Fruit fly (Drosophila melanogaster) whole organism, embryonic: ENCODE measurements around the gene dachs.

Experiments
- CG11247 ChIP-seq: fragments of 200-800 bp; sonication (Bioruptor generic); IDR thresholded peaks from 2 replicates; pipeline ENCODE4 v1.3.6; 2022; ENCODE audit warnings: missing biosample characterization, missing genetic modification characterization
- CG11456 ChIP-seq: fragments of 200-800 bp; sonication (Bioruptor generic); IDR thresholded peaks from 3 replicates; pipeline ENCODE4 v1.3.6; 2022; ENCODE audit warnings: missing biosample characterization, missing genetic modification characterization
- CG11560 ChIP-seq: fragments of 200-800 bp; sonication (Bioruptor generic); IDR thresholded peaks from 3 replicates; pipeline ENCODE4 v1.3.6; 2022; ENCODE audit warnings: missing biosample characterization, missing genetic modification characterization
- CG12391 ChIP-seq: fragments of 200-800 bp; sonication (Bioruptor generic); optimal IDR thresholded peaks from 3 replicates; lab custom pipeline; 2018; ENCODE audit warnings: missing biosample characterization, mild to moderate bottlenecking, missing genetic modification characterization, moderate library complexity
- CG13424 ChIP-seq: fragments of 200-800 bp; sonication (Bioruptor generic); optimal IDR thresholded peaks from 2 replicates; lab custom pipeline; 2019; ENCODE audit warnings: missing biosample characterization, mild to moderate bottlenecking, missing genetic modification characterization, moderate library complexity
- CG14710 ChIP-seq: fragments of 200-800 bp; sonication (Bioruptor generic); optimal IDR thresholded peaks from 3 replicates; lab custom pipeline; 2019; ENCODE audit warnings: missing biosample characterization, mild to moderate bottlenecking, missing genetic modification characterization, moderate library complexity
- CG15514 ChIP-seq: fragments of 200-800 bp; sonication (Bioruptor generic); optimal IDR thresholded peaks from 3 replicates; lab custom pipeline; 2017; ENCODE audit warnings: missing biosample characterization, missing genetic modification characterization, mild to moderate bottlenecking, moderate library complexity, missing genetic modification reagents
- CG16815 ChIP-seq: fragments of 200-800 bp; sonication (Bioruptor generic); optimal IDR thresholded peaks from 3 replicates; lab custom pipeline; 2017; ENCODE audit warnings: missing biosample characterization, mild to moderate bottlenecking, missing genetic modification characterization
- CG17568 ChIP-seq: fragments of 200-800 bp; sonication (Bioruptor generic); optimal IDR thresholded peaks from 2 replicates; lab custom pipeline; 2018; ENCODE audit warnings: missing biosample characterization, mild to moderate bottlenecking, missing genetic modification characterization, moderate library complexity
- CG18619 ChIP-seq: fragments of 200-800 bp; sonication (Bioruptor generic); optimal IDR thresholded peaks from 3 replicates; lab custom pipeline; 2017; ENCODE audit warnings: missing biosample characterization, mild to moderate bottlenecking, missing genetic modification characterization
- CG2129 ChIP-seq: fragments of 200-800 bp; sonication (Bioruptor generic); IDR thresholded peaks from 2 replicates; pipeline ENCODE4 v1.3.6; 2022; ENCODE audit warnings: missing biosample characterization, missing genetic modification characterization; ENCODE audit not compliant: partially characterized antibody
- CG3407 ChIP-seq: fragments of 200-800 bp; sonication (Bioruptor generic); optimal IDR thresholded peaks from 2 replicates; lab custom pipeline; 2018; ENCODE audit warnings: missing biosample characterization, mild to moderate bottlenecking, missing genetic modification characterization
- CG3726 ChIP-seq: fragments of 200-800 bp; sonication (Bioruptor generic); IDR thresholded peaks from 3 replicates; pipeline ENCODE4, ENCODE4 v1.3.6; 2022; ENCODE audit warnings: missing biosample characterization, missing genetic modification characterization
- CG4328 ChIP-seq: fragments of 200-800 bp; sonication (Bioruptor generic); optimal IDR thresholded peaks from 3 replicates; lab custom pipeline; 2017; ENCODE audit warnings: missing biosample characterization, missing genetic modification reagents, missing genetic modification characterization
- CG6272 ChIP-seq: fragments of 200-800 bp; sonication (Bioruptor generic); IDR thresholded peaks from 2 replicates; pipeline ENCODE4 v1.3.6; 2022; ENCODE audit warnings: missing biosample characterization, missing genetic modification characterization
- CG7839 ChIP-seq: fragments of 200-800 bp; sonication (Bioruptor generic); optimal IDR thresholded peaks from 3 replicates; lab custom pipeline; 2018; ENCODE audit warnings: missing biosample characterization, mild to moderate bottlenecking, missing genetic modification characterization, moderate library complexity
- CG8089 ChIP-seq: fragments of 200-800 bp; sonication (Bioruptor generic); optimal IDR thresholded peaks from 3 replicates; lab custom pipeline; 2016; ENCODE audit warnings: missing biosample characterization, missing genetic modification characterization
- CrebB ChIP-seq: fragments of 200-800 bp; sonication (Bioruptor generic); optimal IDR thresholded peaks from 3 replicates; lab custom pipeline; 2018; ENCODE audit warnings: missing biosample characterization, mild to moderate bottlenecking, missing genetic modification characterization
- Dip3 ChIP-seq: fragments of 200-800 bp; sonication (Bioruptor generic); optimal IDR thresholded peaks from 3 replicates; lab custom pipeline; 2016; ENCODE audit warnings: missing biosample characterization, missing genetic modification characterization
- Drgx ChIP-seq: fragments of 200-800 bp; sonication (Bioruptor generic); IDR thresholded peaks from 2 replicates; pipeline ENCODE4 v1.3.6; 2022; ENCODE audit warnings: missing biosample characterization, missing genetic modification characterization
- Gsc ChIP-seq: fragments of 200-800 bp; sonication (Bioruptor generic); IDR thresholded peaks from 2 replicates; pipeline ENCODE4 v1.3.6; 2022; ENCODE audit warnings: missing biosample characterization, missing genetic modification characterization
- HLH54F ChIP-seq: fragments of 200-800 bp; sonication (Bioruptor generic); optimal IDR thresholded peaks from 3 replicates; lab custom pipeline; 2016; ENCODE audit warnings: missing biosample characterization, missing genetic modification characterization
- HLHmδ ChIP-seq: fragments of 200-800 bp; sonication (Bioruptor generic); optimal IDR thresholded peaks from 2 replicates; lab custom pipeline; 2018; ENCODE audit warnings: missing biosample characterization, mild to moderate bottlenecking, missing genetic modification characterization, moderate library complexity
- HmgD ChIP-seq: fragments of 200-800 bp; sonication (Bioruptor generic); optimal IDR thresholded peaks from 3 replicates; lab custom pipeline; 2016; ENCODE audit warnings: missing biosample characterization, missing genetic modification characterization
- Mad ChIP-seq: fragments of 200-800 bp; sonication (Bioruptor generic); optimal IDR thresholded peaks from 2 replicates; lab custom pipeline; 2016; ENCODE audit warnings: missing biosample characterization, missing genetic modification characterization
- Mrtf ChIP-seq: fragments of 200-800 bp; sonication (Bioruptor generic); IDR thresholded peaks from 3 replicates; pipeline ENCODE4 v1.3.6; 2022; ENCODE audit warnings: missing biosample characterization, missing genetic modification characterization
- Myb ChIP-seq: fragments of 200-800 bp; sonication (Bioruptor generic); optimal IDR thresholded peaks from 2 replicates; lab custom pipeline; 2016; ENCODE audit warnings: missing biosample characterization, missing genetic modification characterization
- NC2β ChIP-seq: fragments of 200-800 bp; sonication (Bioruptor generic); optimal IDR thresholded peaks from 2 replicates; lab custom pipeline; 2016; ENCODE audit warnings: missing biosample characterization, missing genetic modification characterization
- Poxn ChIP-seq: fragments of 200-800 bp; sonication (Bioruptor generic); IDR thresholded peaks from 2 replicates; pipeline ENCODE4 v1.3.6; 2022; ENCODE audit warnings: missing biosample characterization, missing genetic modification characterization
- Rfx ChIP-seq: fragments of 200-800 bp; sonication (Bioruptor generic); IDR thresholded peaks from 2 replicates; pipeline ENCODE4 v1.3.6; 2022; ENCODE audit warnings: missing biosample characterization, missing genetic modification characterization
- ara ChIP-seq: fragments of 200-800 bp; sonication (Bioruptor generic); IDR thresholded peaks from 2 replicates; pipeline ENCODE4 v1.3.6; 2022; ENCODE audit warnings: missing biosample characterization, missing genetic modification characterization
- ash1 ChIP-seq: fragments of 200-800 bp; sonication (Bioruptor generic); optimal IDR thresholded peaks from 2 replicates; lab custom pipeline; 2018; ENCODE audit warnings: missing biosample characterization, mild to moderate bottlenecking, missing genetic modification characterization
- ato ChIP-seq: fragments of 200-800 bp; sonication (Bioruptor generic); IDR thresholded peaks from 2 replicates; pipeline ENCODE4 v1.3.6; 2022; ENCODE audit warnings: missing biosample characterization, missing genetic modification characterization; ENCODE audit not compliant: partially characterized antibody
- cg ChIP-seq: fragments of 200-800 bp; sonication (Bioruptor generic); optimal IDR thresholded peaks from 3 replicates; lab custom pipeline; 2019; ENCODE audit warnings: missing biosample characterization, mild to moderate bottlenecking, missing genetic modification characterization, moderate library complexity
- ci ChIP-seq: fragments of 200-800 bp; sonication (Bioruptor generic); IDR thresholded peaks from 3 replicates; pipeline ENCODE4 v1.3.6; 2022; ENCODE audit warnings: missing biosample characterization, missing genetic modification characterization
- croc ChIP-seq: fragments of 200-800 bp; sonication (Bioruptor generic); conservative IDR thresholded peaks from 3 replicates; pipeline ENCODE4 v1.3.6; 2022; ENCODE audit warnings: missing biosample characterization, missing genetic modification characterization
- crp ChIP-seq, 2 experiments: fragments of 200-800 bp; sonication (Bioruptor generic); optimal IDR thresholded peaks; 2 replicates in 1 of 2; 3 replicates in 1 of 2; lab custom pipeline; 2017; ENCODE audit warnings: missing biosample characterization in 2 of 2, missing genetic modification characterization in 2 of 2, mild to moderate bottlenecking in 1 of 2, moderate library complexity in 1 of 2
- dmrt11E ChIP-seq: fragments of 200-800 bp; sonication (Bioruptor generic); optimal IDR thresholded peaks from 3 replicates; lab custom pipeline; 2018; ENCODE audit warnings: missing biosample characterization, mild to moderate bottlenecking, missing genetic modification characterization, moderate library complexity
- eve ChIP-seq, 2 experiments: fragments of >200 bp; optimal IDR thresholded peaks; 2 replicates each; lab custom pipeline; 2017; ENCODE audit warnings: missing biosample characterization in 2 of 2, missing genetic modification characterization in 2 of 2
- eyg ChIP-seq: fragments of 200-800 bp; sonication (Bioruptor generic); optimal IDR thresholded peaks from 3 replicates; lab custom pipeline; 2016; ENCODE audit warnings: missing biosample characterization, missing genetic modification characterization
- hb ChIP-seq: fragments of 200-800 bp; sonication (Bioruptor generic); IDR thresholded peaks from 3 replicates; pipeline ENCODE4 v1.3.6; 2022; ENCODE audit warnings: missing biosample characterization, missing genetic modification characterization; ENCODE audit not compliant: partially characterized antibody
- jumu ChIP-seq: fragments of 200-800 bp; sonication (Bioruptor generic); optimal IDR thresholded peaks from 3 replicates; lab custom pipeline; 2016; ENCODE audit warnings: missing biosample characterization, missing genetic modification characterization
- lab ChIP-seq: fragments of 200-800 bp; sonication (Bioruptor generic); optimal IDR thresholded peaks from 3 replicates; lab custom pipeline; 2017; ENCODE audit warnings: missing biosample characterization, missing genetic modification characterization, mild to moderate bottlenecking, moderate library complexity, missing genetic modification reagents
- mam ChIP-seq: fragments of 200-800 bp; sonication (Bioruptor generic); optimal IDR thresholded peaks from 3 replicates; lab custom pipeline; 2016; ENCODE audit warnings: missing biosample characterization, missing genetic modification characterization
- nau ChIP-seq: fragments of 200-800 bp; sonication (Bioruptor generic); optimal IDR thresholded peaks from 3 replicates; lab custom pipeline; 2017; ENCODE audit warnings: missing biosample characterization, mild to moderate bottlenecking, missing genetic modification characterization, missing genetic modification reagents
- nom ChIP-seq: fragments of 200-800 bp; sonication (Bioruptor generic); optimal IDR thresholded peaks from 2 replicates; lab custom pipeline; 2017; ENCODE audit warnings: missing biosample characterization, missing genetic modification characterization, mild to moderate bottlenecking, moderate library complexity, missing genetic modification reagents
- odd ChIP-seq: fragments of 200-800 bp; sonication (Bioruptor generic); optimal IDR thresholded peaks from 2 replicates; lab custom pipeline; 2017; ENCODE audit warnings: missing biosample characterization, mild to moderate bottlenecking, missing genetic modification characterization
- scrt ChIP-seq: fragments of 200-800 bp; sonication (Bioruptor generic); optimal IDR thresholded peaks from 2 replicates; lab custom pipeline; 2018; ENCODE audit warnings: missing biosample characterization, mild to moderate bottlenecking, missing genetic modification characterization, moderate library complexity
- so ChIP-seq: fragments of 200-800 bp; sonication (Bioruptor generic); IDR thresholded peaks from 3 replicates; pipeline ENCODE4 v1.3.6; 2022; ENCODE audit warnings: missing biosample characterization, missing genetic modification characterization
- tin ChIP-seq: fragments of 200-800 bp; sonication (Bioruptor generic); optimal IDR thresholded peaks from 3 replicates; lab custom pipeline; 2016; ENCODE audit warnings: missing biosample characterization, missing genetic modification characterization
- toy ChIP-seq: fragments of 200-800 bp; sonication (Bioruptor generic); IDR thresholded peaks from 2 replicates; pipeline ENCODE4 v1.3.6; 2022; ENCODE audit warnings: missing biosample characterization, missing genetic modification characterization

The dachs gene

dm6 chr2L:8511723-8512122 is 45.1 kb downstream of the dachs start, which contains the start of gene CG13096 (continued):
- peak; percentile 95 for TF ChIP-seq CG2129 (GFP tag; lab: Robert Waterston, UW)
- peak; percentile 73 to 95 for TF ChIP-seq crp (GFP tag; optimal IDR thresholded peaks at IDR 0.05; lab: Kevin White, UChicago)
- TF ChIP-seq Myb: peak; percentile 99
- TF ChIP-seq CG17568 (GFP tag; lab: Kevin White, UChicago): no peak
- TF ChIP-seq so (GFP tag; lab: Robert Waterston, UW): no peak
- peak; percentile 44 for TF ChIP-seq CG12391 (tag; lab: Kevin White, UChicago)
- no peak for TF ChIP-seq lab
- no peak for TF ChIP-seq CG11456
- peak; percentile 6 for TF ChIP-seq CrebB (tag; lab: Kevin White, UChicago)
- peak; percentile 58; the same call in 1 of the 3 replicates for TF ChIP-seq CG11560 (tag; lab: Robert Waterston, UW)
- no peak for TF ChIP-seq croc (GFP tag; lab: Robert Waterston, UW)
- TF ChIP-seq toy (GFP tag; lab: Robert Waterston, UW): no peak
- no peak for TF ChIP-seq Drgx (GFP tag; lab: Robert Waterston, UW)
- TF ChIP-seq Mad: peak; percentile 49
- no peak for TF ChIP-seq ara (GFP tag; lab: Robert Waterston, UW)
- no peak for TF ChIP-seq nom (GFP tag; lab: Kevin White, UChicago)
- no peak for TF ChIP-seq Gsc (GFP tag; lab: Robert Waterston, UW)
- no peak; the same call in 2 of the 3 replicates for TF ChIP-seq ci
- TF ChIP-seq ash1 (GFP tag; lab: Kevin White, UChicago): no peak
- TF ChIP-seq CG13424 (tag; lab: Kevin White, UChicago): peak; percentile 24
- no peak for TF ChIP-seq NC2β (GFP tag; lab: Kevin White, UChicago)
- TF ChIP-seq mam (GFP tag; lab: Kevin White, UChicago): peak; percentile 41
- no peak for TF ChIP-seq HLH54F (GFP tag; lab: Kevin White, UChicago)
- no peak for TF ChIP-seq scrt
- peak; percentile 76 for TF ChIP-seq CG14710 (tag; lab: Kevin White, UChicago)
- no peak for TF ChIP-seq CG16815 (GFP tag; lab: Kevin White, UChicago)
- TF ChIP-seq Rfx (GFP tag; lab: Robert Waterston, UW): peak; percentile 66
- no peak for TF ChIP-seq Poxn (GFP tag; lab: Robert Waterston, UW)
- TF ChIP-seq eve (GFP tag; optimal IDR thresholded peaks at IDR 0.05; lab: Kevin White, UChicago): no peak
- TF ChIP-seq CG15514 (GFP tag; lab: Kevin White, UChicago): peak; percentile 91
- TF ChIP-seq CG8089 (GFP tag; lab: Kevin White, UChicago): no peak
- no peak for TF ChIP-seq HLHmδ
- no peak for TF ChIP-seq CG3726
- no peak for TF ChIP-seq dmrt11E
- no peak for TF ChIP-seq CG7839 (tag; lab: Kevin White, UChicago)
- peak; percentile 83 for TF ChIP-seq HmgD (GFP tag; lab: Kevin White, UChicago)
- no peak for TF ChIP-seq eyg
- no peak for TF ChIP-seq odd (GFP tag; lab: Kevin White, UChicago)
- TF ChIP-seq cg (GFP tag; lab: Kevin White, UChicago): no peak
- no peak for TF ChIP-seq Mrtf (GFP tag; lab: Robert Waterston, UW)
- peak; percentile 22; the same call in 1 of the 2 replicates for TF ChIP-seq CG6272 (GFP tag; lab: Robert Waterston, UW)
- no peak for TF ChIP-seq CG18619 (GFP tag; lab: Kevin White, UChicago)
- peak; percentile 16 for TF ChIP-seq tin
- TF ChIP-seq ato (GFP tag; lab: Robert Waterston, UW): peak; percentile 98
- TF ChIP-seq CG4328 (GFP tag; lab: Kevin White, UChicago): no peak
- peak; percentile 98 for TF ChIP-seq hb (GFP tag; lab: Robert Waterston, UW)
- no peak for TF ChIP-seq CG3407 (GFP tag; lab: Kevin White, UChicago)
- no peak for TF ChIP-seq CG11247
- no peak for TF ChIP-seq nau (GFP tag; lab: Kevin White, UChicago)
- no peak for TF ChIP-seq Dip3 (GFP tag; lab: Kevin White, UChicago)
- TF ChIP-seq jumu (GFP tag; lab: Kevin White, UChicago): peak; percentile 14
